Fruit fly (Drosophila melanogaster) whole organism, embryonic: ENCODE data around the gene Pvr.

ENCODE experiments used
- Atf6 ChIP-seq: fragments of 200-800 bp; sonication (Bioruptor generic); IDR thresholded peaks from 2 replicates; pipeline ENCODE4 v1.3.6; 2022; ENCODE audit warnings: missing biosample characterization, missing genetic modification characterization
- Awh ChIP-seq: fragments of 200-800 bp; sonication (Bioruptor generic); IDR thresholded peaks from 2 replicates; pipeline ENCODE4, ENCODE4 v1.3.6; 2022; ENCODE audit warnings: missing biosample characterization, missing genetic modification characterization
- BEAF-32 ChIP-seq: fragments of 200-800 bp; sonication (Bioruptor generic); optimal IDR thresholded peaks from 3 replicates; lab custom pipeline; 2017; ENCODE audit warnings: missing biosample characterization, missing genetic modification characterization, mild to moderate bottlenecking, moderate library complexity, missing genetic modification reagents
- Blimp-1 ChIP-seq: fragments of 200-800 bp; sonication (Bioruptor generic); optimal IDR thresholded peaks from 3 replicates; lab custom pipeline; 2018; ENCODE audit warnings: missing biosample characterization, missing genetic modification characterization, mild to moderate bottlenecking, moderate library complexity, missing genetic modification reagents
- CG10366 ChIP-seq: fragments of 200-800 bp; sonication (Bioruptor generic); IDR thresholded peaks from 2 replicates; pipeline ENCODE4 v1.3.6; 2022; ENCODE audit warnings: missing biosample characterization, missing genetic modification characterization
- CG12299 ChIP-seq: fragments of 200-800 bp; sonication (Bioruptor generic); optimal IDR thresholded peaks from 2 replicates; lab custom pipeline; 2018; ENCODE audit warnings: missing biosample characterization, mild to moderate bottlenecking, missing genetic modification characterization
- CG12659 ChIP-seq: fragments of 200-800 bp; sonication (Bioruptor generic); optimal IDR thresholded peaks from 3 replicates; lab custom pipeline; 2017; ENCODE audit warnings: mild to moderate bottlenecking, missing biosample characterization, missing genetic modification reagents, missing genetic modification characterization
- CG13624 ChIP-seq: fragments of 200-800 bp; sonication (Bioruptor generic); optimal IDR thresholded peaks from 2 replicates; lab custom pipeline; 2016; ENCODE audit warnings: missing biosample characterization, missing genetic modification characterization
- CG14014 ChIP-seq: fragments of 200-800 bp; sonication (Bioruptor generic); IDR thresholded peaks from 2 replicates; pipeline ENCODE4 v1.3.6; 2022; ENCODE audit warnings: missing biosample characterization, missing genetic modification characterization
- CG15269 ChIP-seq: fragments of 200-800 bp; sonication (Bioruptor generic); optimal IDR thresholded peaks from 2 replicates; lab custom pipeline; 2018; ENCODE audit warnings: missing biosample characterization, mild to moderate bottlenecking, missing genetic modification characterization, moderate library complexity
- CG15696 ChIP-seq: fragments of 200-800 bp; sonication (Bioruptor generic); optimal IDR thresholded peaks from 2 replicates; lab custom pipeline; 2019; ENCODE audit warnings: missing biosample characterization, mild to moderate bottlenecking, missing genetic modification characterization, moderate library complexity
- CG1647 ChIP-seq: fragments of 200-800 bp; sonication (Bioruptor generic); optimal IDR thresholded peaks from 3 replicates; lab custom pipeline; 2016; ENCODE audit warnings: missing biosample characterization, missing genetic modification characterization
- CG17359 ChIP-seq: fragments of 200-800 bp; sonication (Bioruptor generic); optimal IDR thresholded peaks from 3 replicates; lab custom pipeline; 2018; ENCODE audit warnings: missing biosample characterization, mild to moderate bottlenecking, missing genetic modification characterization, moderate library complexity
- CG17385 ChIP-seq: fragments of 200-800 bp; sonication (Bioruptor generic); optimal IDR thresholded peaks from 3 replicates; lab custom pipeline; 2018; ENCODE audit warnings: missing biosample characterization, mild to moderate bottlenecking, missing genetic modification characterization
- CG17802 ChIP-seq: fragments of 200-800 bp; sonication (Bioruptor generic); optimal IDR thresholded peaks from 2 replicates; lab custom pipeline; 2018; ENCODE audit warnings: missing biosample characterization, mild to moderate bottlenecking, missing genetic modification characterization, moderate library complexity
- CG18476 ChIP-seq: fragments of 200-800 bp; sonication (Bioruptor generic); optimal IDR thresholded peaks from 2 replicates; lab custom pipeline; 2016; ENCODE audit warnings: missing biosample characterization, mild to moderate bottlenecking, missing genetic modification characterization
- CG2120 ChIP-seq: fragments of 200-800 bp; sonication (Bioruptor generic); optimal IDR thresholded peaks from 3 replicates; lab custom pipeline; 2016; ENCODE audit warnings: missing biosample characterization, missing genetic modification characterization
- CG2129 ChIP-seq: fragments of 200-800 bp; sonication (Bioruptor generic); IDR thresholded peaks from 2 replicates; pipeline ENCODE4 v1.3.6; 2022; ENCODE audit warnings: missing biosample characterization, missing genetic modification characterization; ENCODE audit not compliant: partially characterized antibody
- CG2678 ChIP-seq: fragments of 200-800 bp; sonication (Bioruptor generic); optimal IDR thresholded peaks from 3 replicates; lab custom pipeline; 2019; ENCODE audit warnings: missing biosample characterization, mild to moderate bottlenecking, missing genetic modification characterization, moderate library complexity
- CG34376 ChIP-seq: fragments of 200-800 bp; sonication (Bioruptor generic); optimal IDR thresholded peaks from 2 replicates; lab custom pipeline; 2018; ENCODE audit warnings: missing biosample characterization, mild to moderate bottlenecking, missing genetic modification characterization
- CG34422 ChIP-seq: fragments of 200-800 bp; sonication (Bioruptor generic); IDR thresholded peaks from 3 replicates; pipeline ENCODE4 v1.3.6; 2022; ENCODE audit warnings: missing biosample characterization, missing genetic modification characterization
- CG4617 ChIP-seq: fragments of 200-800 bp; sonication (Bioruptor generic); optimal IDR thresholded peaks from 3 replicates; lab custom pipeline; 2016; ENCODE audit warnings: missing biosample characterization, missing genetic modification characterization, borderline replicate concordance
- CG4854 ChIP-seq: fragments of 200-800 bp; sonication (Bioruptor generic); optimal IDR thresholded peaks from 2 replicates; lab custom pipeline; 2016; ENCODE audit warnings: missing biosample characterization, missing genetic modification characterization, inconsistent platforms
- CG7839 ChIP-seq: fragments of 200-800 bp; sonication (Bioruptor generic); optimal IDR thresholded peaks from 3 replicates; lab custom pipeline; 2018; ENCODE audit warnings: missing biosample characterization, mild to moderate bottlenecking, missing genetic modification characterization, moderate library complexity
- CG7987 ChIP-seq: fragments of 200-800 bp; sonication (Bioruptor generic); optimal IDR thresholded peaks from 2 replicates; lab custom pipeline; 2018; ENCODE audit warnings: missing biosample characterization, mild to moderate bottlenecking, missing genetic modification characterization, moderate library complexity
- Dad ChIP-seq: fragments of 200-800 bp; sonication (Bioruptor generic); optimal IDR thresholded peaks from 3 replicates; lab custom pipeline; 2016; ENCODE audit warnings: missing biosample characterization, missing genetic modification characterization
- E2f1 ChIP-seq: fragments of 200-800 bp; sonication (Bioruptor generic); IDR thresholded peaks from 2 replicates; pipeline ENCODE4 v1.3.6; 2022; ENCODE audit warnings: missing biosample characterization, missing genetic modification characterization
- Fer2 ChIP-seq: fragments of 200-800 bp; sonication (Bioruptor generic); optimal IDR thresholded peaks from 2 replicates; lab custom pipeline; 2018; ENCODE audit warnings: missing biosample characterization, mild to moderate bottlenecking, missing genetic modification characterization, moderate library complexity
- HLH4C ChIP-seq: fragments of 200-800 bp; sonication (Bioruptor generic); IDR thresholded peaks from 3 replicates; pipeline ENCODE4 v1.3.6; 2022; ENCODE audit warnings: missing biosample characterization, missing genetic modification characterization; ENCODE audit not compliant: partially characterized antibody
- Jarid2 ChIP-seq: fragments of 200-800 bp; sonication (Bioruptor generic); optimal IDR thresholded peaks from 3 replicates; lab custom pipeline; 2017; ENCODE audit warnings: mild to moderate bottlenecking, missing biosample characterization, missing genetic modification reagents, missing genetic modification characterization
- Opbp ChIP-seq: fragments of 200-800 bp; sonication (Bioruptor generic); IDR thresholded peaks from 3 replicates; pipeline ENCODE4 v1.3.6; 2022; ENCODE audit warnings: missing biosample characterization, missing genetic modification characterization; ENCODE audit not compliant: partially characterized antibody
- Rfx ChIP-seq: fragments of 200-800 bp; sonication (Bioruptor generic); IDR thresholded peaks from 2 replicates; pipeline ENCODE4 v1.3.6; 2022; ENCODE audit warnings: missing biosample characterization, missing genetic modification characterization
- YL-1 ChIP-seq: fragments of 200-800 bp; sonication (Bioruptor generic); optimal IDR thresholded peaks from 3 replicates; lab custom pipeline; 2017; ENCODE audit warnings: missing biosample characterization, mild to moderate bottlenecking, missing genetic modification characterization
- dati ChIP-seq: fragments of 200-800 bp; sonication (Bioruptor generic); IDR thresholded peaks from 2 replicates; pipeline ENCODE4 v1.3.6; 2022; ENCODE audit warnings: missing biosample characterization, missing genetic modification characterization
- dmrt99B ChIP-seq: fragments of 200-800 bp; sonication (Bioruptor generic); optimal IDR thresholded peaks from 2 replicates; lab custom pipeline; 2018; ENCODE audit warnings: missing biosample characterization, mild to moderate bottlenecking, missing genetic modification characterization, moderate library complexity
- emc ChIP-seq: fragments of 200-800 bp; sonication (Bioruptor generic); optimal IDR thresholded peaks from 2 replicates; lab custom pipeline; 2016; ENCODE audit warnings: missing biosample characterization, missing genetic modification characterization
- ewg ChIP-seq: fragments of 200-800 bp; sonication (Bioruptor generic); optimal IDR thresholded peaks from 3 replicates; lab custom pipeline; 2017; ENCODE audit warnings: mild to moderate bottlenecking, missing biosample characterization, missing genetic modification reagents, missing genetic modification characterization
- jigr1 ChIP-seq: fragments of 200-800 bp; sonication (Bioruptor generic); IDR thresholded peaks from 3 replicates; pipeline ENCODE4 v1.3.6; 2022; ENCODE audit warnings: missing biosample characterization, missing genetic modification characterization
- prd ChIP-seq, 3 experiments: fragments of >200 bp in 2 of 3; fragments of 200-800 bp in 1 of 3; sonication (Bioruptor generic) in 1 of 3; optimal IDR thresholded peaks in 2 of 3; IDR thresholded peaks in 1 of 3; 2 replicates in 2 of 3; 3 replicates in 1 of 3; pipeline versions ENCODE4 v1.3.6 to Lab custom; 2017 to 2022; ENCODE audit warnings: missing biosample characterization in 1 of 3, missing genetic modification characterization in 1 of 3
- sc ChIP-seq, 3 experiments: fragments of >200 bp in 2 of 3; fragments of 200-800 bp in 1 of 3; sonication (Bioruptor generic) in 1 of 3; optimal IDR thresholded peaks; 2 replicates in 2 of 3; 3 replicates in 1 of 3; lab custom pipeline; 2017; ENCODE audit warnings: mild to moderate bottlenecking in 1 of 3, missing biosample characterization in 1 of 3, missing genetic modification characterization in 1 of 3, missing genetic modification reagents in 1 of 3
- slbo ChIP-seq: fragments of 200-800 bp; sonication (Bioruptor generic); IDR thresholded peaks from 2 replicates; pipeline ENCODE4 v1.3.6; 2022; ENCODE audit warnings: missing biosample characterization, missing genetic modification characterization
- so ChIP-seq: fragments of 200-800 bp; sonication (Bioruptor generic); IDR thresholded peaks from 3 replicates; pipeline ENCODE4 v1.3.6; 2022; ENCODE audit warnings: missing biosample characterization, missing genetic modification characterization
- stwl ChIP-seq: fragments of 200-800 bp; sonication (Bioruptor generic); optimal IDR thresholded peaks from 3 replicates; lab custom pipeline; 2018; ENCODE audit warnings: missing biosample characterization, mild to moderate bottlenecking, missing genetic modification characterization, moderate library complexity
- sug ChIP-seq: fragments of 200-800 bp; optimal IDR thresholded peaks from 2 replicates; lab custom pipeline; 2019; ENCODE audit warnings: missing biosample characterization, mild to moderate bottlenecking, missing genetic modification characterization, moderate library complexity
- tll ChIP-seq, 2 experiments: fragments of 200-800 bp in 1 of 2; fragments of >200 bp in 1 of 2; sonication (Bioruptor generic) in 1 of 2; optimal IDR thresholded peaks; 2 replicates each; lab custom pipeline; 2017 to 2019; ENCODE audit warnings: missing biosample characterization in 2 of 2, missing genetic modification characterization in 2 of 2, mild to moderate bottlenecking in 1 of 2, moderate library complexity in 1 of 2
- zen ChIP-seq: fragments of 200-800 bp; sonication (Bioruptor generic); optimal IDR thresholded peaks from 3 replicates; lab custom pipeline; 2018; ENCODE audit warnings: missing biosample characterization, mild to moderate bottlenecking, missing genetic modification characterization, moderate library complexity
- zfh1 ChIP-seq: fragments of 200-800 bp; sonication (Bioruptor generic); IDR thresholded peaks from 3 replicates; pipeline ENCODE4 v1.3.6; 2022; ENCODE audit warnings: missing biosample characterization, missing genetic modification characterization

Gene Pvr

dm6 chr2L:8211070-8211469 lies 28.6 kb downstream of the Pvr start, which contains the start of gene Ssb-c31a (continued):
- TF ChIP-seq CG18476 (GFP tag; lab: Kevin White, UChicago) = peak; percentile 49
- TF ChIP-seq CG34422 (GFP tag; lab: Robert Waterston, UW) = peak; percentile 29; the same call in 1 of the 3 replicates
- TF ChIP-seq stwl = peak; percentile 82
- peak; percentile 9; the same call in 1 of the 3 replicates for TF ChIP-seq zfh1 (GFP tag; lab: Robert Waterston, UW)
- no peak for TF ChIP-seq Awh (GFP tag; lab: Robert Waterston, UW)
- TF ChIP-seq CG2120 (GFP tag; lab: Kevin White, UChicago) = peak; percentile 80
- peak; percentile 76 for TF ChIP-seq CG2129 (GFP tag; lab: Robert Waterston, UW)
- peak; percentile 57 for TF ChIP-seq Dad (GFP tag; lab: Kevin White, UChicago)
- peak; percentile 73 for TF ChIP-seq CG12659
- TF ChIP-seq CG7987 (GFP tag; lab: Kevin White, UChicago) = no peak
- TF ChIP-seq slbo (GFP tag; lab: Robert Waterston, UW) = peak; percentile 66; the same call in 1 of the 2 replicates
- peak; percentile 44 for TF ChIP-seq zen (tag; lab: Kevin White, UChicago)
- peak; percentile 52 for TF ChIP-seq YL-1 (GFP tag; lab: Kevin White, UChicago)
- TF ChIP-seq so (GFP tag; lab: Robert Waterston, UW) = 0 out of 3 replicates have a peak, but pooled peaks have one; percentile 18
- peak; percentile 44 for TF ChIP-seq CG1647 (GFP tag; lab: Kevin White, UChicago)
- peak; percentile 15 for TF ChIP-seq Fer2 (tag; lab: Kevin White, UChicago)
- peak; percentile 69 for TF ChIP-seq HLH4C
- peak; percentile 53 for TF ChIP-seq CG2678 (tag; lab: Kevin White, UChicago)
- TF ChIP-seq Atf6 (GFP tag; lab: Robert Waterston, UW) = peak; percentile 40; the same call in 1 of the 2 replicates
- peak; percentile 40; the same call in 1 of the 3 replicates for TF ChIP-seq Opbp (GFP tag; lab: Robert Waterston, UW)
- peak; percentile 44 for TF ChIP-seq CG15269 (tag; lab: Kevin White, UChicago)
- peak; percentile 66 for TF ChIP-seq CG17385 (GFP tag; lab: Kevin White, UChicago)
- peak; percentile 49 for TF ChIP-seq CG7839
- TF ChIP-seq CG17359 (tag; lab: Kevin White, UChicago) = peak; percentile 24
- peak; percentile 24 for TF ChIP-seq ewg (GFP tag; lab: Kevin White, UChicago)
- TF ChIP-seq Jarid2 (GFP tag; lab: Kevin White, UChicago) = no peak
- TF ChIP-seq CG12299 (tag; lab: Kevin White, UChicago) = peak; percentile 60
- TF ChIP-seq jigr1 (GFP tag; lab: Robert Waterston, UW) = no peak
- peak; percentile 85 for TF ChIP-seq BEAF-32 (GFP tag; lab: Kevin White, UChicago)
- TF ChIP-seq dmrt99B (tag; lab: Kevin White, UChicago) = peak; percentile 33
- no peak for TF ChIP-seq dati (GFP tag; lab: Robert Waterston, UW)
- TF ChIP-seq emc (GFP tag; lab: Kevin White, UChicago) = peak; percentile 33
- TF ChIP-seq Blimp-1 = peak; percentile 30
- no peak for TF ChIP-seq CG17802
- no peak for TF ChIP-seq CG14014 (GFP tag; lab: Robert Waterston, UW)
- TF ChIP-seq CG4617 = peak; percentile 68
- TF ChIP-seq CG34376 = peak; percentile 64
- TF ChIP-seq prd (optimal IDR thresholded peaks at IDR 0.05; lab: Kevin White, UChicago) = no peak
- TF ChIP-seq prd (GFP tag; IDR thresholded peaks at IDR 0.05; lab: Robert Waterston, UW) = peak; percentile 31; the same call in 1 of the 3 replicates
- TF ChIP-seq CG15696 (tag; lab: Kevin White, UChicago) = peak; percentile 27
- TF ChIP-seq tll (GFP tag; optimal IDR thresholded peaks at IDR 0.05; lab: Kevin White, UChicago) = peak in 1 of 2 experiments; percentile 21
- peak; percentile 64 for TF ChIP-seq Rfx
- no peak for TF ChIP-seq sc (optimal IDR thresholded peaks at IDR 0.05; lab: Kevin White, UChicago)
- no peak for TF ChIP-seq sc (GFP tag; optimal IDR thresholded peaks at IDR 0.05; lab: Kevin White, UChicago)
- TF ChIP-seq CG4854 (GFP tag; lab: Kevin White, UChicago) = peak; percentile 45
- TF ChIP-seq CG13624 (GFP tag; lab: Kevin White, UChicago) = peak; percentile 82
- TF ChIP-seq CG10366 (GFP tag; lab: Robert Waterston, UW) = peak; percentile 30; the same call in 1 of the 2 replicates
- peak; percentile 71 for TF ChIP-seq sug (tag; lab: Kevin White, UChicago)
- TF ChIP-seq E2f1 (GFP tag; lab: Robert Waterston, UW) = no peak
